Worm (Caenorhabditis elegans) whole organism, mixed stage, embryonic: ENCODE measurements around the gene hint-3.

Experiments
- lsy-2 ChIP-seq: fragments of 150-350 bp; optimal IDR thresholded peaks from 2 replicates; lab custom pipeline; 2014; ENCODE audit warnings: missing biosample characterization, missing genetic modification characterization
- nhr-12 ChIP-seq: fragments of 150-350 bp; optimal IDR thresholded peaks from 2 replicates; lab custom pipeline; 2014; ENCODE audit warnings: missing biosample characterization, missing genetic modification characterization
- pha-4 ChIP-seq: fragments of 150-350 bp; optimal IDR thresholded peaks from 2 replicates; lab custom pipeline; 2018; ENCODE audit warnings: missing biosample characterization, missing genetic modification reagents, missing genetic modification characterization

- TF ChIP-seq pha-4 (tag; lab: Kevin White, UChicago) (no peak), nhr-12 (tag; lab: Kevin White, UChicago) (no peak), lsy-2 (tag; lab: Kevin White, UChicago) (no peak)
These were observed 10.6 kb upstream of the hint-3 start for ce11 chrV:7749708-7750107.
